In the genomic region with DNA sequence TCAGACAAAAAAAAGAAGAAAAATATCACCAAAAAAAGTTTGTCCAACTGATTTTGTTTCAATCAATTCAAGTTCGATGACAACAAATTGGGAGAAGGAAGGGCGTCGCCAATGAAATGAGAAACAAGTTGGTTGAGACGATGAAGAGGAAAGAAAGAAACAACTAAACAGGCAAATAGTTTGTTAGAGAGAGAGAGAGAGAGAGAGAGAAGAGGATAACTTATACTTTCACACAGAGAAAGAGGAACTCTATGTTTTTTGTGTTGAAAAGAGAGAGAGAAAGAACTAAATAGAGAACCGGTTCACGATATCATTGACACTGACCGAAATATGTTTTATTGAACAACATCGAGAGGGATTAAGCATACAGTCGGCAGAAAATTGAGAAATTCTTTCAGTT, we compare ENCODE assay signal across 4 worm cellular contexts.
A peak's percentile ranks its signal among the peaks of the same experiment; 100 is the strongest.
TF ChIP-seq lines count a peak whose summit lies in the region.

No protein-coding gene starts in this region.

TF ChIP-seq in whole organism, L1 larva, 84 proteins besides CTCF, POLR2A, EP300 and RAD21:
- TF ChIP-seq nhr-20 (tag; optimal IDR thresholded peaks at IDR 0.05; lab: Kevin White, UChicago) (peak; percentile 27), snu-23 (GFP tag; optimal IDR thresholded peaks at IDR 0.05; lab: Kevin White, UChicago) (peak; percentile 30), lsy-2 (tag; optimal IDR thresholded peaks at IDR 0.05; lab: Kevin White, UChicago) (peak in 1 of 2 experiments; percentile 32), nhr-85 (tag; lab: Kevin White, UChicago) (peak; percentile 50), blmp-1 (tag; optimal IDR thresholded peaks at IDR 0.05; lab: Kevin White, UChicago) (peak; percentile 41), pqm-1 (tag; optimal IDR thresholded peaks at IDR 0.05; lab: Kevin White, UChicago) (no peak), lin-14 (GFP tag; optimal IDR thresholded peaks at IDR 0.05; lab: Kevin White, UChicago) (peak; percentile 58), grh-1 (GFP tag; IDR thresholded peaks at IDR 0.05; lab: Robert Waterston, UW) (peak; percentile 72), ceh-63 (GFP tag; optimal IDR thresholded peaks at IDR 0.05; lab: Kevin White, UChicago) (no peak), nhr-71 (tag; optimal IDR thresholded peaks at IDR 0.05; lab: Kevin White, UChicago) (peak; percentile 23)
TF ChIP-seq in whole organism, L1 larva: peak in this region for 8.

TF ChIP-seq in whole organism, L2 larva, 48 proteins besides CTCF, POLR2A, EP300 and RAD21:
- TF ChIP-seq blmp-1 (tag; optimal IDR thresholded peaks at IDR 0.05; lab: Kevin White, UChicago; ENCODE audit: insufficient read depth) (peak; percentile 48), nhr-21 (tag; optimal IDR thresholded peaks at IDR 0.05; lab: Kevin White, UChicago) (no peak), sma-9 (GFP tag; optimal IDR thresholded peaks at IDR 0.05; lab: Kevin White, UChicago) (peak; percentile 8), sma-9 (tag; optimal IDR thresholded peaks at IDR 0.05; lab: Kevin White, UChicago) (no peak), nhr-77 (tag; optimal IDR thresholded peaks at IDR 0.05; lab: Kevin White, UChicago) (no peak), nhr-25 (tag; optimal IDR thresholded peaks at IDR 0.05; lab: Kevin White, UChicago) (peak; percentile 31), alr-1 (tag; optimal IDR thresholded peaks at IDR 0.05; lab: Kevin White, UChicago) (no peak), nhr-11 (tag; optimal IDR thresholded peaks at IDR 0.05; lab: Kevin White, UChicago) (no peak), nhr-6 (tag; optimal IDR thresholded peaks at IDR 0.05; lab: Kevin White, UChicago) (no peak), Y55F3AM.14 (GFP tag; optimal IDR thresholded peaks at IDR 0.05; lab: Kevin White, UChicago) (no peak), ZK546.5 (tag; optimal IDR thresholded peaks at IDR 0.05; lab: Kevin White, UChicago) (no peak), mdl-1 (tag; optimal IDR thresholded peaks at IDR 0.05; lab: Kevin White, UChicago) (no peak), ztf-4 (tag; optimal IDR thresholded peaks at IDR 0.05; lab: Kevin White, UChicago) (no peak), sma-3 (GFP tag; optimal IDR thresholded peaks at IDR 0.05; lab: Kevin White, UChicago) (peak; percentile 31)
TF ChIP-seq in whole organism, L2 larva: peak in this region for 4.

TF ChIP-seq in whole organism, L3 larva, 47 proteins besides CTCF, POLR2A, EP300 and RAD21:
- TF ChIP-seq nhr-43 (tag; optimal IDR thresholded peaks at IDR 0.05; lab: Kevin White, UChicago; ENCODE audit: poor library complexity, severe bottlenecking): peak; percentile 28
- peak; percentile 49 for TF ChIP-seq nhr-23 (tag; optimal IDR thresholded peaks at IDR 0.05; lab: Kevin White, UChicago)
- TF ChIP-seq pha-4 (tag; optimal IDR thresholded peaks at IDR 0.05; lab: Kevin White, UChicago): peak; percentile 25
- TF ChIP-seq ZK546.5 (tag; optimal IDR thresholded peaks at IDR 0.05; lab: Kevin White, UChicago): no peak
TF ChIP-seq in whole organism, L3 larva: peak in this region for 3.

TF ChIP-seq in whole organism, L4 larva, 104 proteins besides CTCF, POLR2A, EP300 and RAD21:
- no peak for TF ChIP-seq nhr-77 (tag; optimal IDR thresholded peaks at IDR 0.05; lab: Kevin White, UChicago)
- TF ChIP-seq lin-13 (GFP tag; optimal IDR thresholded peaks at IDR 0.05; lab: Kevin White, UChicago): no peak
- peak; percentile 22 for TF ChIP-seq mes-2 (tag; optimal IDR thresholded peaks at IDR 0.05; lab: Kevin White, UChicago; ENCODE audit: poor library complexity, severe bottlenecking)
- TF ChIP-seq snpc-4 (tag; optimal IDR thresholded peaks at IDR 0.05; lab: Kevin White, UChicago): no peak
- no peak for TF ChIP-seq mdt-29 (GFP tag; IDR thresholded peaks at IDR 0.05; lab: Robert Waterston, UW)
- TF ChIP-seq duxl-1 (tag; optimal IDR thresholded peaks at IDR 0.05; lab: Kevin White, UChicago; ENCODE audit: poor library complexity): no peak
- TF ChIP-seq dmd-9 (GFP tag; IDR thresholded peaks at IDR 0.05; lab: Robert Waterston, UW): no peak
- no peak for TF ChIP-seq mdl-1 (tag; optimal IDR thresholded peaks at IDR 0.05; lab: Kevin White, UChicago)
- no peak for TF ChIP-seq spr-1 (tag; optimal IDR thresholded peaks at IDR 0.05; lab: Kevin White, UChicago)
- no peak for TF ChIP-seq daf-16 (GFP tag; optimal IDR thresholded peaks at IDR 0.05; lab: Kevin White, UChicago)
- TF ChIP-seq daf-16 (tag; optimal IDR thresholded peaks at IDR 0.05; lab: Kevin White, UChicago): no peak
- no peak for TF ChIP-seq ceh-32 (tag; optimal IDR thresholded peaks at IDR 0.05; lab: Kevin White, UChicago; ENCODE audit: poor library complexity)
- no peak for TF ChIP-seq ces-1 (GFP tag; optimal IDR thresholded peaks at IDR 0.05; lab: Kevin White, UChicago)
- TF ChIP-seq nhr-28 (tag; optimal IDR thresholded peaks at IDR 0.05; lab: Kevin White, UChicago): peak; percentile 37
- no peak for TF ChIP-seq R02D3.7 (tag; optimal IDR thresholded peaks at IDR 0.05; lab: Kevin White, UChicago)
- peak in 1 of 2 experiments; percentile 23 for TF ChIP-seq unc-62 (GFP tag; optimal IDR thresholded peaks at IDR 0.05 in 1 of 2; lab: Kevin White, UChicago)
- no peak for TF ChIP-seq unc-62 (tag; optimal IDR thresholded peaks at IDR 0.05; lab: Kevin White, UChicago)
- TF ChIP-seq cey-2 (tag; optimal IDR thresholded peaks at IDR 0.05; lab: Kevin White, UChicago; ENCODE audit: borderline replicate concordance, insufficient read depth): no peak
- no peak for TF ChIP-seq madf-9 (GFP tag; conservative IDR thresholded peaks at IDR 0.05; lab: Robert Waterston, UW)
